Worm (Caenorhabditis elegans): Measurements from ENCODE around the gene ufl-1.

Gene ufl-1

DNA sequence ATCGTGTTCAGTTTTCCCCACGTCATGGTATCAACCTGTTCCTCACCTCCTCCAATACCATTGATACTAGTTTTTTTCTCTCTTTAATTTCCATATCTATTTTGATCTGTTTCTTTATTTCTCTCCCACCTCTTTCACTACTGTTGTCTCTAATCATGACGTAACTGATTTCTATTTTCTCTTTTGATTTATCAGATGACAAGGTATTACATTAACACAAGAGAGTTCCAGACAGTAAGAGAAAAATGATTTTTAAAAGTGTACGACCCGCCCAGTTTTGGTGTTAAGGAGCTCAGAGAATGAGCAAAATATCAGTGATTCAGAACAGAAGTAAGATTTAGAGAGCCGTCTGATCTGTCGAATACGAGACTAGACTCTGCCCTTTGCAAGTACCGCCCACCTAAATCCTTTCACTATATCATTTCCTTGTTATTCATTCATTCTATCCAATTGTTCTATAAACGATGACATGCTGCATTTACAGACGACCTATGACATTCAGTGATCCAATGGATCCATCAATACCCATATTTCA is 13.1 kb upstream of the ufl-1 start, which contains the start of gene nhr-105 (continued):
- TF ChIP-seq nhr-41 (GFP tag; IDR thresholded peaks at IDR 0.05) (no peak), lir-3 (tag; optimal IDR thresholded peaks at IDR 0.05) (no peak), attf-4 (tag; optimal IDR thresholded peaks at IDR 0.05) (no peak), mep-1 (tag; optimal IDR thresholded peaks at IDR 0.05) (peak; percentile 73), hlh-30 (tag; optimal IDR thresholded peaks at IDR 0.05; ENCODE audit: insufficient read depth) (peak; percentile 84), ama-1 (optimal IDR thresholded peaks at IDR 0.05) (no peak), nhr-28 (tag; optimal IDR thresholded peaks at IDR 0.05) (peak; percentile 81), nhr-6 (tag; optimal IDR thresholded peaks at IDR 0.05) (peak; percentile 53), unc-62 (GFP tag; optimal IDR thresholded peaks at IDR 0.05 in 1 of 2) (no peak), unc-62 (tag; optimal IDR thresholded peaks at IDR 0.05) (no peak), hlh-11 (tag; optimal IDR thresholded peaks at IDR 0.05) (peak; percentile 92), egl-27 (tag; optimal IDR thresholded peaks at IDR 0.05) (peak; percentile 1), daf-12 (tag; optimal IDR thresholded peaks at IDR 0.05) (no peak), daf-19 (GFP tag; conservative IDR thresholded peaks at IDR 0.05) (no peak), gei-8 (GFP tag; optimal IDR thresholded peaks at IDR 0.05) (no peak)

DNA sequence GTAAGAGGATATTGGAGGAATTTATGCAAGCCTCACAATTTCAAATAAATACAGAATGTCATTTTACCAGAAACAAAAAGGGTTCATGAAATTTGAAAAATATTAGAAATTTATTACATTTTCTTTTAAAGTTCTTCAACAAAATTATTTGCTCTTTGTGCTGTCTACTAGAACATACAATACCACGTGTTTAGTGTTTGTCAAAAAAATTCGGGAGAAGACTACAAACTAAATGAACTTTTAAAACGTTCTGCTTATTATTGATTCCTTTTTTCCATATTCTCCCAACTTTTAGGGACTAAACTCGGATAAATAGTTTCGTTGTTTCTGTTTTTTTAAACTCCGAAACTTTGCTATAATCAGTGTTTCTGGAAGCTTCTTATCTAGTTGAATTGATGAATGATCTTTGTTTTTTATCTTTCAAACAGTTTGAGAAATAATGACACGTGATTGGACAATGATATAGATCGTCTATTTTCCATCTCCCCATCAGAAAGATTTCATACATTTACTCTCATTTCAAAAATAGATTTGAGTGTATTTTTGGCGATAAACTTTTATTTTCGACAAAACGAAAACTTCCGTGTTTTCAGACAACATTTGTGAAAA is 12.1 kb upstream of the ufl-1 start:
- peak; percentile 25 for TF ChIP-seq nhr-28 (tag; optimal IDR thresholded peaks at IDR 0.05)
- no peak for TF ChIP-seq nhr-41 (GFP tag; IDR thresholded peaks at IDR 0.05)
- TF ChIP-seq nhr-77 (tag; optimal IDR thresholded peaks at IDR 0.05): peak; percentile 30
- peak; percentile 49 for TF ChIP-seq dmd-6 (GFP tag; IDR thresholded peaks at IDR 0.05)
- peak; percentile 87 for TF ChIP-seq dve-1 (tag; optimal IDR thresholded peaks at IDR 0.05; ENCODE audit: insufficient read depth)
- TF ChIP-seq daf-16 (GFP tag; optimal IDR thresholded peaks at IDR 0.05): no peak
- peak; percentile 71 for TF ChIP-seq daf-16 (tag; optimal IDR thresholded peaks at IDR 0.05)
- no peak for TF ChIP-seq nhr-42 (GFP tag; IDR thresholded peaks at IDR 0.05)
- TF ChIP-seq nhr-48 (tag; optimal IDR thresholded peaks at IDR 0.05): peak; percentile 15
- TF ChIP-seq unc-62 (GFP tag; optimal IDR thresholded peaks at IDR 0.05 in 1 of 2): peak in 1 of 2 experiments; percentile 33
- TF ChIP-seq unc-62 (tag; optimal IDR thresholded peaks at IDR 0.05): no peak
- peak; percentile 54 for TF ChIP-seq aha-1 (tag)
- TF ChIP-seq hlh-30 (tag; optimal IDR thresholded peaks at IDR 0.05; ENCODE audit: insufficient read depth): peak; percentile 34
- TF ChIP-seq hlh-11 (tag; optimal IDR thresholded peaks at IDR 0.05): peak; percentile 66
- TF ChIP-seq zfp-3 (GFP tag; conservative IDR thresholded peaks at IDR 0.05): 0 out of 2 replicates have a peak, but pooled peaks have one; percentile 20
- no peak for TF ChIP-seq D1046.2 (GFP tag; IDR thresholded peaks at IDR 0.05)
- no peak for TF ChIP-seq mep-1 (tag; optimal IDR thresholded peaks at IDR 0.05)
- peak; percentile 71; the same call in 1 of the 2 replicates for TF ChIP-seq mdt-29 (GFP tag; IDR thresholded peaks at IDR 0.05)

DNA sequence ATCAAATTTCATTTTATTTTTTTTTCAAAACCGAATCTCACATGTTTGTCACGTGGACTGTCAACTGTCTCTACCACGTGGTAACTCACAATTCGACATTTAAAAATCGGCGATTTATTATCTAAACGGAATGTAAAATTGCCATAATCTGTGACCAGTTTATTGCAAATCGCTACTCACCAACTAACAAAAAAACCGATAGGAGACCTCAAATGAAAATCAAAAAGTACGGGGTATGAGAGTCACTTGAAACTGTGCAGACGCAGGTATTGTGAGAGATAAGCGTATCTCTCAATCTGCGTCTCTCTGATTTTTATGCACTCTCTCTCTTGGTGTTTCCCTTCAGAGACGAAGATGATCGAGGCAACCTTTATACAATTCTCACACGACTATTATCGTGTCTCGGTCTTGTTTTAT is 11.1 kb upstream of the ufl-1 start:
- TF ChIP-seq F49E8.2 (tag; optimal IDR thresholded peaks at IDR 0.05; ENCODE audit: borderline replicate concordance): no peak
- TF ChIP-seq fkh-10 (GFP tag; optimal IDR thresholded peaks at IDR 0.05): no peak
- TF ChIP-seq lir-3 (tag; optimal IDR thresholded peaks at IDR 0.05): no peak
- TF ChIP-seq unc-39 (tag; optimal IDR thresholded peaks at IDR 0.05): no peak
- TF ChIP-seq daf-19 (GFP tag; conservative IDR thresholded peaks at IDR 0.05): no peak
- TF ChIP-seq unc-62 (GFP tag; optimal IDR thresholded peaks at IDR 0.05 in 1 of 2): peak in 1 of 2 experiments; percentile 98
- TF ChIP-seq unc-62 (tag; optimal IDR thresholded peaks at IDR 0.05): no peak
- TF ChIP-seq pqm-1 (tag; optimal IDR thresholded peaks at IDR 0.05): peak; percentile 92
- no peak for TF ChIP-seq nhr-42 (GFP tag; IDR thresholded peaks at IDR 0.05)
- TF ChIP-seq nhr-25 (tag; optimal IDR thresholded peaks at IDR 0.05; ENCODE audit: borderline replicate concordance, insufficient read depth): peak; percentile 63
- TF ChIP-seq snpc-4 (tag; optimal IDR thresholded peaks at IDR 0.05): no peak
- TF ChIP-seq saeg-2 (GFP tag; IDR thresholded peaks at IDR 0.05): 0 out of 2 replicates have a peak, but pooled peaks have one; percentile 45
- no peak for TF ChIP-seq egl-27 (tag; optimal IDR thresholded peaks at IDR 0.05)
- no peak for TF ChIP-seq ceh-44 (GFP tag; IDR thresholded peaks at IDR 0.05)
- peak; percentile 45 for TF ChIP-seq mes-2 (tag; optimal IDR thresholded peaks at IDR 0.05; ENCODE audit: poor library complexity, severe bottlenecking)
- TF ChIP-seq zip-2 (tag; optimal IDR thresholded peaks at IDR 0.05): no peak
- peak; percentile 55 for TF ChIP-seq mep-1 (tag; optimal IDR thresholded peaks at IDR 0.05)
- no peak for TF ChIP-seq aha-1 (tag)
- TF ChIP-seq nhr-6 (tag; optimal IDR thresholded peaks at IDR 0.05): peak; percentile 90
- peak; percentile 92 for TF ChIP-seq hlh-30 (tag; optimal IDR thresholded peaks at IDR 0.05; ENCODE audit: insufficient read depth)
- no peak for TF ChIP-seq snpc-1.2 (GFP tag; IDR thresholded peaks at IDR 0.05)
- TF ChIP-seq Y5F2A.4 (GFP tag; optimal IDR thresholded peaks at IDR 0.05): no peak
- no peak for TF ChIP-seq unc-130 (GFP tag; optimal IDR thresholded peaks at IDR 0.05)
- TF ChIP-seq tag-97 (GFP tag; IDR thresholded peaks at IDR 0.05): no peak
- TF ChIP-seq cey-2 (tag; optimal IDR thresholded peaks at IDR 0.05; ENCODE audit: borderline replicate concordance, insufficient read depth): peak; percentile 62
- TF ChIP-seq tra-1 (GFP tag; IDR thresholded peaks at IDR 0.05): peak; percentile 65; the same call in 1 of the 2 replicates
- no peak for TF ChIP-seq Y105C5A.15 (GFP tag; IDR thresholded peaks at IDR 0.05)
- TF ChIP-seq dmd-6 (GFP tag; IDR thresholded peaks at IDR 0.05): peak; percentile 88
- no peak for TF ChIP-seq vab-7 (GFP tag; IDR thresholded peaks at IDR 0.05)
- peak; percentile 85 for TF ChIP-seq gei-8 (GFP tag; optimal IDR thresholded peaks at IDR 0.05)
